Worm (Caenorhabditis elegans) whole organism, L4 larva: ENCODE data around the gene pgl-3.

ENCODE experiments used
- D1046.2 ChIP-seq: fragments of 200-800 bp; sonication (Bioruptor generic); IDR thresholded peaks from 2 replicates; pipeline ENCODE4 v1.3.6; 2022; ENCODE audit warnings: missing genetic modification characterization, missing compliant biosample characterization
- F10B5.3 ChIP-seq: sonication (generic microtip); optimal IDR thresholded peaks from 2 replicates; lab custom pipeline; 2016; ENCODE audit warnings: mild to moderate bottlenecking, missing genetic modification characterization, missing compliant biosample characterization
- F49E8.2 ChIP-seq: sonication (generic microtip); optimal IDR thresholded peaks from 2 replicates; lab custom pipeline; 2016; ENCODE audit warnings: missing compliant biosample characterization, mild to moderate bottlenecking, missing genetic modification characterization, borderline replicate concordance
- T20F7.1 ChIP-seq: fragments of 200-800 bp; sonication (Bioruptor generic); optimal IDR thresholded peaks from 2 replicates; lab custom pipeline; 2018; ENCODE audit warnings: mild to moderate bottlenecking, missing genetic modification characterization, missing compliant biosample characterization
- Y105C5A.15 ChIP-seq: fragments of 200-800 bp; sonication (Bioruptor generic); IDR thresholded peaks from 2 replicates; pipeline ENCODE4 v1.3.6; 2022; ENCODE audit warnings: missing genetic modification characterization, missing compliant biosample characterization
- Y48G9A.11 ChIP-seq: fragments of 200-800 bp; sonication (Bioruptor generic); IDR thresholded peaks from 2 replicates; pipeline ENCODE4 v1.3.6; 2022; ENCODE audit warnings: missing genetic modification reagents, missing genetic modification characterization, missing compliant biosample characterization
- Y75B8A.6 ChIP-seq: fragments of 200-800 bp; sonication (Bioruptor generic); IDR thresholded peaks from 2 replicates; pipeline ENCODE4 v1.3.6; 2022; ENCODE audit warnings: missing genetic modification reagents, missing genetic modification characterization, missing compliant biosample characterization
- ZK337.2 ChIP-seq: fragments of 200-800 bp; sonication (Bioruptor generic); IDR thresholded peaks from 2 replicates; pipeline ENCODE4 v1.3.6; 2022; ENCODE audit warnings: missing genetic modification reagents, missing genetic modification characterization, missing compliant biosample characterization
- aha-1 ChIP-seq: fragments of 150-350 bp; peaks from one replicate; lab custom pipeline; 2014; ENCODE audit warnings: missing biosample characterization, missing genetic modification characterization
- ceh-44 ChIP-seq: fragments of 200-800 bp; sonication (Bioruptor generic); IDR thresholded peaks from 2 replicates; pipeline ENCODE4 v1.3.6; 2022; ENCODE audit warnings: missing genetic modification reagents, missing genetic modification characterization, missing compliant biosample characterization
- cey-2 ChIP-seq: sonication (generic microtip); optimal IDR thresholded peaks from 3 replicates; lab custom pipeline; 2017; ENCODE audit warnings: missing genetic modification characterization, mild to moderate bottlenecking, missing compliant biosample characterization, antibody characterized with exemption, borderline replicate concordance; ENCODE audit not compliant: insufficient read depth
- dmd-8 ChIP-seq: fragments of 200-800 bp; sonication (Bioruptor generic); IDR thresholded peaks from 2 replicates; pipeline ENCODE4 v1.3.6; 2022; ENCODE audit warnings: missing genetic modification characterization, missing compliant biosample characterization
- dve-1 ChIP-seq: sonication (generic microtip); optimal IDR thresholded peaks from 2 replicates; lab custom pipeline; 2017; ENCODE audit warnings: antibody characterized with exemption, mild to moderate bottlenecking, missing genetic modification characterization, missing compliant biosample characterization; ENCODE audit not compliant: insufficient read depth
- egl-43 ChIP-seq: fragments of 200-800 bp; sonication (Bioruptor generic); IDR thresholded peaks from 2 replicates; pipeline ENCODE4 v1.3.6; 2022; ENCODE audit warnings: missing genetic modification reagents, missing genetic modification characterization, missing compliant biosample characterization
- hlh-30 ChIP-seq: sonication (generic microtip); optimal IDR thresholded peaks from 2 replicates; lab custom pipeline; 2017; ENCODE audit warnings: antibody characterized with exemption, mild to moderate bottlenecking, missing genetic modification characterization, missing compliant biosample characterization; ENCODE audit not compliant: insufficient read depth
- lim-7 ChIP-seq: fragments of 200-800 bp; sonication (Bioruptor generic); IDR thresholded peaks from 2 replicates; pipeline ENCODE4 v1.3.6; 2022; ENCODE audit warnings: missing genetic modification characterization, missing compliant biosample characterization
- lin-15B ChIP-seq: fragments of 150-350 bp; sonication (generic microtip); optimal IDR thresholded peaks from 3 replicates; lab custom pipeline; 2014; ENCODE audit warnings: missing biosample characterization, missing genetic modification characterization
- lin-38 ChIP-seq: fragments of 200-800 bp; sonication (Bioruptor generic); IDR thresholded peaks from 2 replicates; pipeline ENCODE4 v1.3.6; 2022; ENCODE audit warnings: missing genetic modification reagents, missing genetic modification characterization, missing compliant biosample characterization
- madf-9 ChIP-seq: fragments of 200-800 bp; sonication (Bioruptor generic); conservative IDR thresholded peaks from 2 replicates; pipeline ENCODE4 v1.3.6; 2022; ENCODE audit warnings: missing genetic modification reagents, missing genetic modification characterization, missing compliant biosample characterization
- mdl-1 ChIP-seq, 2 experiments: fragments of 150-350 bp in 1 of 2; sonication (generic microtip) in 1 of 2; optimal IDR thresholded peaks; 2 replicates each; lab custom pipeline; 2014 to 2017; ENCODE audit warnings: missing biosample characterization in 2 of 2, missing genetic modification characterization in 2 of 2
- nhr-11 ChIP-seq: fragments of 150-350 bp; optimal IDR thresholded peaks from 2 replicates; lab custom pipeline; 2014; ENCODE audit warnings: missing biosample characterization, missing genetic modification characterization
- nhr-111 ChIP-seq: fragments of 200-800 bp; sonication (Bioruptor generic); optimal IDR thresholded peaks from 2 replicates; lab custom pipeline; 2018; ENCODE audit warnings: mild to moderate bottlenecking, missing genetic modification characterization, missing compliant biosample characterization
- nhr-25 ChIP-seq: sonication (generic microtip); optimal IDR thresholded peaks from 2 replicates; lab custom pipeline; 2017; ENCODE audit warnings: missing genetic modification characterization, mild to moderate bottlenecking, missing compliant biosample characterization, antibody characterized with exemption, moderate library complexity, borderline replicate concordance; ENCODE audit not compliant: insufficient read depth
- nhr-42 ChIP-seq: fragments of 200-800 bp; sonication (Bioruptor generic); IDR thresholded peaks from 2 replicates; pipeline ENCODE4 v1.3.6; 2022; ENCODE audit warnings: missing genetic modification characterization, missing compliant biosample characterization
- pha-4 ChIP-seq, 2 experiments: fragments of 150-350 bp in 1 of 2; fragments of 200-800 bp in 1 of 2; sonication (Bioruptor generic) in 1 of 2; IDR thresholded peaks in 1 of 2; optimal IDR thresholded peaks in 1 of 2; 2 replicates each; pipeline versions ENCODE4 v1.3.6 to Lab custom; 2014 to 2022; ENCODE audit warnings: missing genetic modification characterization in 2 of 2, missing genetic modification reagents in 2 of 2, missing biosample characterization in 1 of 2, missing compliant biosample characterization in 1 of 2
- sdz-12 ChIP-seq: fragments of 200-800 bp; sonication (Bioruptor generic); optimal IDR thresholded peaks from 2 replicates; lab custom pipeline; 2018; ENCODE audit warnings: mild to moderate bottlenecking, missing genetic modification characterization, missing compliant biosample characterization
- set-16 ChIP-seq: fragments of 200-800 bp; sonication (Bioruptor generic); IDR thresholded peaks from 2 replicates; pipeline ENCODE4 v1.3.6; 2022; ENCODE audit warnings: missing genetic modification reagents, missing genetic modification characterization, missing compliant biosample characterization
- snpc-1.2 ChIP-seq: fragments of 200-800 bp; sonication (Bioruptor generic); IDR thresholded peaks from 2 replicates; pipeline ENCODE4 v1.3.6; 2022; ENCODE audit warnings: missing genetic modification reagents, missing genetic modification characterization, missing compliant biosample characterization
- spr-3 ChIP-seq: fragments of 200-800 bp; sonication (Bioruptor generic); optimal IDR thresholded peaks from 2 replicates; lab custom pipeline; 2018; ENCODE audit warnings: mild to moderate bottlenecking, missing genetic modification characterization, missing compliant biosample characterization
- tra-1 ChIP-seq: fragments of 200-800 bp; sonication (Bioruptor generic); IDR thresholded peaks from 2 replicates; pipeline ENCODE4 v1.3.6; 2022; ENCODE audit warnings: missing genetic modification reagents, missing genetic modification characterization, missing compliant biosample characterization
- unc-130 ChIP-seq: sonication (generic microtip); optimal IDR thresholded peaks from 2 replicates; lab custom pipeline; 2016; ENCODE audit warnings: missing genetic modification reagents, missing genetic modification characterization, missing compliant biosample characterization
- unc-39 ChIP-seq: sonication (generic microtip); optimal IDR thresholded peaks from 2 replicates; lab custom pipeline; 2017; ENCODE audit warnings: missing biosample characterization, missing genetic modification characterization
- zag-1 ChIP-seq: fragments of 150-350 bp; optimal IDR thresholded peaks from 2 replicates; lab custom pipeline; 2014; ENCODE audit warnings: missing biosample characterization, missing genetic modification characterization
- ztf-11 ChIP-seq: fragments of 150-350 bp; optimal IDR thresholded peaks from 2 replicates; lab custom pipeline; 2014; ENCODE audit warnings: missing biosample characterization, missing genetic modification characterization
- ztf-7 ChIP-seq: fragments of 150-350 bp; optimal IDR thresholded peaks from 2 replicates; lab custom pipeline; 2014; ENCODE audit warnings: missing biosample characterization, missing genetic modification characterization

Gene pgl-3

DNA sequence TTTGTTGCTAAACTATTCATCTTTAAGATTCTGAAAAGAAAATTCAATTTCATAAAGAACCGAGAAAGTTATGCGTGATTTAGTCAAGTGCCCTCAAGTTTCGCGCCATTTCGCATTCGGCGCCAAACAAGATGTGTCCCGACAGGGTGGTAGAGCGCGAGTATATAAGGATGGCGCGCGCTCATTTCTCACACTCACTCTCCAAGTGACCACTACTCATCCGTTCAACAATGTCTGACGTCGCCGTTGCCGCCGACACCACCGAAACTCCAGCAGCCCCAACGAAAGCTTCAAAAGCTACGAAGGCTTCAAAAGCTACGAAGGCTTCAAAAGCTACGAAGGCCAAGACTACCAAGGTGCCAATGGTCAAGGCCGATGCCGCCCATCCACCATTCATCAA, 1.7 kb upstream of the pgl-3 start, which contains the start of gene hil-4 (continued):
- TF ChIP-seq ztf-11 (tag; lab: Kevin White, UChicago) (no peak), snpc-1.2 (GFP tag; lab: Robert Waterston, UW) (0 out of 2 replicates have a peak, but pooled peaks have one; percentile 25), ZK337.2 (no peak), zag-1 (tag; lab: Kevin White, UChicago) (no peak), Y48G9A.11 (GFP tag; lab: Robert Waterston, UW) (peak; percentile 59), F10B5.3 (tag; lab: Kevin White, UChicago) (no peak), ceh-44 (GFP tag; lab: Robert Waterston, UW) (peak; percentile 54; the same call in 1 of the 2 replicates), aha-1 (tag; lab: Kevin White, UChicago) (peak; percentile 73), hlh-30 (no peak), ztf-7 (tag; lab: Kevin White, UChicago) (no peak), unc-130 (peak; percentile 7), Y75B8A.6 (GFP tag; lab: Robert Waterston, UW) (no peak), cey-2 (tag; lab: Kevin White, UChicago) (no peak), lim-7 (GFP tag; lab: Robert Waterston, UW) (peak; percentile 45; the same call in 1 of the 2 replicates), spr-3 (GFP tag; lab: Kevin White, UChicago) (no peak), nhr-111 (GFP tag; lab: Kevin White, UChicago) (no peak), F49E8.2 (tag; lab: Kevin White, UChicago) (no peak), lin-38 (GFP tag; lab: Robert Waterston, UW) (peak; percentile 22; the same call in 1 of the 2 replicates), lin-15B (tag; lab: Kevin White, UChicago) (no peak), T20F7.1 (GFP tag; lab: Kevin White, UChicago) (no peak), egl-43 (GFP tag; lab: Robert Waterston, UW) (0 out of 2 replicates have a peak, but pooled peaks have one; percentile 67), Y105C5A.15 (GFP tag; lab: Robert Waterston, UW) (no peak), dve-1 (tag; lab: Kevin White, UChicago) (no peak)

ce11 chrV:4754684-4755211, 1.0 kb upstream of the pgl-3 start:
- TF ChIP-seq pha-4 (GFP tag; IDR thresholded peaks at IDR 0.05; lab: Robert Waterston, UW) (peak; percentile 16; the same call in 1 of the 2 replicates), pha-4 (tag; optimal IDR thresholded peaks at IDR 0.05; lab: Kevin White, UChicago) (no peak), nhr-25 (tag; lab: Kevin White, UChicago) (no peak), lin-38 (GFP tag; lab: Robert Waterston, UW) (0 out of 2 replicates have a peak, but pooled peaks have one; percentile 10), egl-43 (GFP tag; lab: Robert Waterston, UW) (peak; percentile 8; the same call in 1 of the 2 replicates), set-16 (GFP tag; lab: Robert Waterston, UW) (peak; percentile 91), unc-39 (tag; lab: Kevin White, UChicago) (no peak), tra-1 (GFP tag; lab: Robert Waterston, UW) (no peak), madf-9 (no peak)

- TF ChIP-seq D1046.2 (GFP tag; lab: Robert Waterston, UW) (no peak), dmd-8 (GFP tag; lab: Robert Waterston, UW) (peak; percentile 51; the same call in 1 of the 2 replicates), set-16 (GFP tag; lab: Robert Waterston, UW) (peak; percentile 86)
These were observed 2.2 kb downstream of the pgl-3 start for ce11 chrV:4758019-4758418.

ce11 chrV:4758540-4758939, 2.8 kb downstream of the pgl-3 start:
- TF ChIP-seq nhr-11 (no peak), lin-38 (GFP tag; lab: Robert Waterston, UW) (peak; percentile 49; the same call in 1 of the 2 replicates), ztf-11 (tag; lab: Kevin White, UChicago) (no peak), pha-4 (GFP tag; IDR thresholded peaks at IDR 0.05; lab: Robert Waterston, UW) (no peak), pha-4 (tag; optimal IDR thresholded peaks at IDR 0.05; lab: Kevin White, UChicago) (no peak), nhr-42 (GFP tag; lab: Robert Waterston, UW) (no peak), mdl-1 (tag; optimal IDR thresholded peaks at IDR 0.05; lab: Kevin White, UChicago) (no peak), T20F7.1 (GFP tag; lab: Kevin White, UChicago) (no peak), sdz-12 (GFP tag; lab: Kevin White, UChicago) (no peak)
